Fruit fly (Drosophila melanogaster) whole organism, embryonic: ENCODE results near the gene MtnF.

Experiments used
- CG10543 ChIP-seq: fragments of 200-800 bp; sonication (Bioruptor generic); optimal IDR thresholded peaks from 3 replicates; lab custom pipeline; 2017; ENCODE audit warnings: missing biosample characterization, mild to moderate bottlenecking, missing genetic modification characterization, moderate library complexity
- CG11560 ChIP-seq: fragments of 200-800 bp; sonication (Bioruptor generic); IDR thresholded peaks from 3 replicates; pipeline ENCODE4 v1.3.6; 2022; ENCODE audit warnings: missing biosample characterization, missing genetic modification characterization
- CG12744 ChIP-seq: fragments of 200-800 bp; sonication (Bioruptor generic); optimal IDR thresholded peaks from 2 replicates; lab custom pipeline; 2016; ENCODE audit warnings: missing biosample characterization, missing genetic modification characterization
- CG12769 ChIP-seq: fragments of 200-800 bp; sonication (Bioruptor generic); optimal IDR thresholded peaks from 2 replicates; lab custom pipeline; 2019; ENCODE audit warnings: missing biosample characterization, mild to moderate bottlenecking, missing genetic modification characterization, moderate library complexity
- CG1647 ChIP-seq: fragments of 200-800 bp; sonication (Bioruptor generic); optimal IDR thresholded peaks from 3 replicates; lab custom pipeline; 2016; ENCODE audit warnings: missing biosample characterization, missing genetic modification characterization
- CG18011 ChIP-seq: fragments of 200-800 bp; sonication (Bioruptor generic); optimal IDR thresholded peaks from 2 replicates; lab custom pipeline; 2017; ENCODE audit warnings: missing biosample characterization, missing genetic modification characterization, mild to moderate bottlenecking, moderate library complexity, missing genotype
- CG31441 ChIP-seq: fragments of 200-800 bp; sonication (Bioruptor generic); IDR thresholded peaks from 2 replicates; pipeline ENCODE4 v1.3.6; 2022; ENCODE audit warnings: missing biosample characterization, missing genetic modification characterization
- CG34224 ChIP-seq: fragments of 200-800 bp; sonication (Bioruptor generic); IDR thresholded peaks from 3 replicates; pipeline ENCODE4 v1.3.6; 2022; ENCODE audit warnings: missing biosample characterization, missing genetic modification characterization; ENCODE audit not compliant: partially characterized antibody
- CG4617 ChIP-seq: fragments of 200-800 bp; sonication (Bioruptor generic); optimal IDR thresholded peaks from 3 replicates; lab custom pipeline; 2016; ENCODE audit warnings: missing biosample characterization, missing genetic modification characterization, borderline replicate concordance
- CG4820 ChIP-seq: fragments of 200-800 bp; sonication (Bioruptor generic); optimal IDR thresholded peaks from 3 replicates; lab custom pipeline; 2016; ENCODE audit warnings: missing biosample characterization, missing genetic modification characterization
- CG5180 ChIP-seq: fragments of 200-800 bp; sonication (Bioruptor generic); optimal IDR thresholded peaks from 3 replicates; lab custom pipeline; 2017; ENCODE audit warnings: missing biosample characterization, missing genetic modification characterization, mild to moderate bottlenecking, moderate library complexity, missing genetic modification reagents
- CG6689 ChIP-seq: fragments of 200-800 bp; sonication (Bioruptor generic); IDR thresholded peaks from 2 replicates; pipeline ENCODE4 v1.3.6; 2022; ENCODE audit warnings: missing biosample characterization, missing genetic modification characterization
- CG6813 ChIP-seq: fragments of 200-800 bp; sonication (Bioruptor generic); optimal IDR thresholded peaks from 2 replicates; lab custom pipeline; 2017; ENCODE audit warnings: missing biosample characterization, missing genetic modification characterization, mild to moderate bottlenecking, moderate library complexity, missing genetic modification reagents
- CG9817 ChIP-seq: fragments of 200-800 bp; sonication (Bioruptor generic); optimal IDR thresholded peaks from 2 replicates; lab custom pipeline; 2018; ENCODE audit warnings: missing biosample characterization, mild to moderate bottlenecking, missing genetic modification characterization, moderate library complexity
- Chrac-16 ChIP-seq: fragments of 200-800 bp; sonication (Bioruptor generic); optimal IDR thresholded peaks from 3 replicates; lab custom pipeline; 2016; ENCODE audit warnings: missing biosample characterization, missing genetic modification characterization
- Deaf1 ChIP-seq: fragments of 200-800 bp; optimal IDR thresholded peaks from 3 replicates; lab custom pipeline; 2019; ENCODE audit warnings: missing biosample characterization, mild to moderate bottlenecking, missing genetic modification characterization, moderate library complexity
- Dfd ChIP-seq, 2 experiments: fragments of >200 bp; optimal IDR thresholded peaks; 2 replicates each; lab custom pipeline; 2017; ENCODE audit warnings: missing biosample characterization in 2 of 2, missing genetic modification characterization in 2 of 2
- Fer1 ChIP-seq: fragments of 200-800 bp; sonication (Bioruptor generic); optimal IDR thresholded peaks from 2 replicates; lab custom pipeline; 2017; ENCODE audit warnings: missing biosample characterization, mild to moderate bottlenecking, missing genetic modification characterization
- Fer3 ChIP-seq: fragments of 200-800 bp; sonication (Bioruptor generic); optimal IDR thresholded peaks from 2 replicates; lab custom pipeline; 2018; ENCODE audit warnings: missing biosample characterization, mild to moderate bottlenecking, missing genetic modification characterization, moderate library complexity
- Gug ChIP-seq: fragments of 200-800 bp; sonication (Bioruptor generic); IDR thresholded peaks from 4 replicates; pipeline ENCODE4 v1.3.6; 2022; ENCODE audit warnings: missing biosample characterization, missing genetic modification characterization
- HLHmδ ChIP-seq: fragments of 200-800 bp; sonication (Bioruptor generic); optimal IDR thresholded peaks from 2 replicates; lab custom pipeline; 2018; ENCODE audit warnings: missing biosample characterization, mild to moderate bottlenecking, missing genetic modification characterization, moderate library complexity
- Med ChIP-seq: fragments of 200-800 bp; sonication (Bioruptor generic); peaks from one replicate; lab custom pipeline; 2016; ENCODE audit warnings: missing biosample characterization, missing genetic modification characterization, mild to moderate bottlenecking, inconsistent platforms, moderate library complexity
- Meics ChIP-seq: fragments of 200-800 bp; sonication (Bioruptor generic); optimal IDR thresholded peaks from 2 replicates; lab custom pipeline; 2017; ENCODE audit warnings: missing biosample characterization, mild to moderate bottlenecking, missing genetic modification characterization
- NFAT ChIP-seq: fragments of 200-800 bp; sonication (Bioruptor generic); IDR thresholded peaks from 2 replicates; pipeline ENCODE4 v1.3.6; 2022; ENCODE audit warnings: missing biosample characterization, missing genetic modification characterization
- Nf-YA ChIP-seq: fragments of 200-800 bp; sonication (Bioruptor generic); IDR thresholded peaks from 2 replicates; pipeline ENCODE4 v1.3.6; 2022; ENCODE audit warnings: missing biosample characterization, missing genetic modification characterization
- Pdp1 ChIP-seq, 2 experiments: fragments of 200-800 bp; sonication (Bioruptor generic); optimal IDR thresholded peaks; 3 replicates each; lab custom pipeline; 2016; ENCODE audit warnings: missing biosample characterization in 2 of 2, missing genetic modification characterization in 2 of 2, mild to moderate bottlenecking in 1 of 2, moderate library complexity in 1 of 2
- Sry-δ ChIP-seq: fragments of 200-800 bp; sonication (Bioruptor generic); optimal IDR thresholded peaks from 2 replicates; lab custom pipeline; 2016; ENCODE audit warnings: missing biosample characterization, missing genetic modification characterization
- Trl ChIP-seq, 3 experiments: fragments of >200 bp in 2 of 3; fragments of 200-800 bp in 1 of 3; sonication (Bioruptor generic) in 1 of 3; optimal IDR thresholded peaks; 2 replicates in 1 of 3; 3 replicates in 2 of 3; lab custom pipeline; 2016 to 2017; ENCODE audit warnings: missing biosample characterization in 1 of 3, missing genetic modification characterization in 1 of 3
- ato ChIP-seq: fragments of 200-800 bp; sonication (Bioruptor generic); IDR thresholded peaks from 2 replicates; pipeline ENCODE4 v1.3.6; 2022; ENCODE audit warnings: missing biosample characterization, missing genetic modification characterization; ENCODE audit not compliant: partially characterized antibody
- cad ChIP-seq: fragments of >200 bp; optimal IDR thresholded peaks from 2 replicates; lab custom pipeline; 2017; ENCODE audit warnings: missing biosample characterization, missing genetic modification characterization
- caup ChIP-seq: fragments of 200-800 bp; sonication (Bioruptor generic); optimal IDR thresholded peaks from 3 replicates; lab custom pipeline; 2017; ENCODE audit warnings: missing biosample characterization, mild to moderate bottlenecking, missing genetic modification characterization, moderate library complexity; ENCODE audit not compliant: severe bottlenecking
- cg ChIP-seq: fragments of 200-800 bp; sonication (Bioruptor generic); optimal IDR thresholded peaks from 3 replicates; lab custom pipeline; 2019; ENCODE audit warnings: missing biosample characterization, mild to moderate bottlenecking, missing genetic modification characterization, moderate library complexity
- chinmo ChIP-seq: fragments of 200-800 bp; sonication (Bioruptor generic); IDR thresholded peaks from 4 replicates; pipeline ENCODE4 v1.3.6; 2022; ENCODE audit warnings: missing biosample characterization, missing genetic modification characterization; ENCODE audit not compliant: partially characterized antibody
- ci ChIP-seq: fragments of 200-800 bp; sonication (Bioruptor generic); IDR thresholded peaks from 3 replicates; pipeline ENCODE4 v1.3.6; 2022; ENCODE audit warnings: missing biosample characterization, missing genetic modification characterization
- crol ChIP-seq: fragments of 200-800 bp; sonication (Bioruptor generic); IDR thresholded peaks from 2 replicates; pipeline ENCODE4 v1.3.6; 2022; ENCODE audit warnings: missing biosample characterization, missing genetic modification characterization
- dm ChIP-seq: fragments of 200-800 bp; sonication (Bioruptor generic); optimal IDR thresholded peaks from 3 replicates; lab custom pipeline; 2016; ENCODE audit warnings: missing biosample characterization, missing genetic modification characterization
- fu2 ChIP-seq: fragments of 200-800 bp; sonication (Bioruptor generic); optimal IDR thresholded peaks from 2 replicates; lab custom pipeline; 2016; ENCODE audit warnings: missing biosample characterization, missing genetic modification characterization
- gfzf ChIP-seq: fragments of 200-800 bp; sonication (Bioruptor generic); optimal IDR thresholded peaks from 2 replicates; lab custom pipeline; 2016; ENCODE audit warnings: missing biosample characterization, mild to moderate bottlenecking, missing genetic modification characterization, moderate library complexity
- grn ChIP-seq: fragments of 200-800 bp; sonication (Bioruptor generic); optimal IDR thresholded peaks from 3 replicates; lab custom pipeline; 2017; ENCODE audit warnings: missing biosample characterization, missing genetic modification characterization
- kni ChIP-seq: fragments of 200-800 bp; sonication (Bioruptor generic); optimal IDR thresholded peaks from 3 replicates; lab custom pipeline; 2017; ENCODE audit warnings: mild to moderate bottlenecking, missing biosample characterization, missing genetic modification reagents, missing genetic modification characterization
- luna ChIP-seq: fragments of 200-800 bp; sonication (Bioruptor generic); optimal IDR thresholded peaks from 2 replicates; lab custom pipeline; 2016; ENCODE audit warnings: missing biosample characterization, missing genetic modification characterization
- pnt ChIP-seq: fragments of 200-800 bp; sonication (Bioruptor generic); optimal IDR thresholded peaks from 3 replicates; lab custom pipeline; 2016; ENCODE audit warnings: missing biosample characterization, missing genetic modification characterization
- seq ChIP-seq: fragments of 200-800 bp; sonication (Bioruptor generic); IDR thresholded peaks from 2 replicates; pipeline ENCODE4 v1.3.6; 2022; ENCODE audit warnings: missing biosample characterization, missing genetic modification characterization
- shn ChIP-seq: fragments of 200-800 bp; sonication (Bioruptor generic); optimal IDR thresholded peaks from 3 replicates; lab custom pipeline; 2016; ENCODE audit warnings: missing biosample characterization, missing genetic modification characterization
- sqz ChIP-seq: fragments of 200-800 bp; sonication (Bioruptor generic); optimal IDR thresholded peaks from 3 replicates; lab custom pipeline; 2018; ENCODE audit warnings: missing biosample characterization, mild to moderate bottlenecking, missing genetic modification characterization
- sug ChIP-seq: fragments of 200-800 bp; optimal IDR thresholded peaks from 2 replicates; lab custom pipeline; 2019; ENCODE audit warnings: missing biosample characterization, mild to moderate bottlenecking, missing genetic modification characterization, moderate library complexity
- z ChIP-seq: fragments of 200-800 bp; sonication (Bioruptor generic); IDR thresholded peaks from 3 replicates; pipeline ENCODE4 v1.3.6; 2022; ENCODE audit warnings: missing biosample characterization, missing genetic modification characterization

The MtnF gene

dm6 chr3R:24593733-24594132 lies 41.2 kb downstream of the MtnF start:
- TF ChIP-seq CG1647 (no peak), Deaf1 (tag; lab: Kevin White, UChicago) (peak; percentile 6), Fer3 (tag; lab: Kevin White, UChicago) (no peak), kni (GFP tag; lab: Kevin White, UChicago) (peak; percentile 53), caup (no peak), CG4820 (GFP tag; lab: Kevin White, UChicago) (no peak), fu2 (GFP tag; lab: Kevin White, UChicago) (no peak), CG18011 (GFP tag; lab: Kevin White, UChicago) (no peak), Chrac-16 (GFP tag; lab: Kevin White, UChicago) (no peak), crol (GFP tag; lab: Robert Waterston, UW) (peak; percentile 51), gfzf (no peak), sqz (peak; percentile 48), Meics (GFP tag; lab: Kevin White, UChicago) (no peak), CG12744 (GFP tag; lab: Kevin White, UChicago) (no peak), NFAT (no peak), Nf-YA (GFP tag; lab: Robert Waterston, UW) (no peak), CG9817 (no peak), luna (GFP tag; lab: Kevin White, UChicago) (no peak), cad (no peak), CG5180 (no peak), ci (GFP tag; lab: Robert Waterston, UW) (0 out of 3 replicates have a peak, but pooled peaks have one; percentile 21), pnt (GFP tag; lab: Kevin White, UChicago) (no peak), ato (GFP tag; lab: Robert Waterston, UW) (no peak), CG12769 (tag; lab: Kevin White, UChicago) (peak; percentile 16), shn (GFP tag; lab: Kevin White, UChicago) (no peak), CG4617 (GFP tag; lab: Kevin White, UChicago) (no peak), Dfd (GFP tag; optimal IDR thresholded peaks at IDR 0.05; lab: Kevin White, UChicago) (no peak), CG34224 (no peak), Sry-δ (GFP tag; lab: Kevin White, UChicago) (no peak), chinmo (GFP tag; lab: Robert Waterston, UW) (0 out of 4 replicates have a peak, but pooled peaks have one; percentile 66)
- TF ChIP-seq, all 482 proteins: peak for 7

dm6 chr3R:24590276-24590675 lies 44.7 kb downstream of the MtnF start:
- TF ChIP-seq dm (GFP tag; lab: Kevin White, UChicago): no peak
- peak; percentile 45 for TF ChIP-seq kni (GFP tag; lab: Kevin White, UChicago)
- TF ChIP-seq z (GFP tag; lab: Robert Waterston, UW): peak; percentile 66; the same call in 1 of the 3 replicates
- TF ChIP-seq seq (GFP tag; lab: Robert Waterston, UW): no peak
- peak; percentile 30 for TF ChIP-seq Med (GFP tag; lab: Kevin White, UChicago)
- 0 out of 4 replicates have a peak, but pooled peaks have one; percentile 9 for TF ChIP-seq chinmo (GFP tag; lab: Robert Waterston, UW)
- peak; percentile 36 for TF ChIP-seq CG12769 (tag; lab: Kevin White, UChicago)
- peak; percentile 64 for TF ChIP-seq cg
- TF ChIP-seq, all 482 proteins: peak for 6

dm6 chr3R:24588829-24589638 lies 45.9 kb downstream of the MtnF start:
- TF ChIP-seq sug (tag; lab: Kevin White, UChicago): peak; percentile 36
- peak in 1 of 2 experiments; percentile 9 for TF ChIP-seq Pdp1 (GFP tag; optimal IDR thresholded peaks at IDR 0.05; lab: Kevin White, UChicago)
- TF ChIP-seq HLHmδ (GFP tag; lab: Kevin White, UChicago): peak; percentile 35
- TF ChIP-seq Gug (GFP tag; lab: Robert Waterston, UW): no peak
- no peak for TF ChIP-seq CG11560 (tag; lab: Robert Waterston, UW)
- peak; percentile 35 for TF ChIP-seq Fer1 (GFP tag; lab: Kevin White, UChicago)
- no peak for TF ChIP-seq CG6689
- peak; percentile 12 for TF ChIP-seq CG10543 (GFP tag; lab: Kevin White, UChicago)
- TF ChIP-seq CG6813: no peak
- peak; percentile 67 to 71 for TF ChIP-seq Trl (optimal IDR thresholded peaks at IDR 0.05; lab: Kevin White, UChicago)
- no peak for TF ChIP-seq Trl (GFP tag; optimal IDR thresholded peaks at IDR 0.05; lab: Kevin White, UChicago)
- TF ChIP-seq CG31441 (GFP tag; lab: Robert Waterston, UW): no peak
- no peak for TF ChIP-seq grn (GFP tag; lab: Kevin White, UChicago)
